Worm (Caenorhabditis elegans) whole organism, L3 larva: ENCODE results near the gene C47E12.10.

ENCODE experiments used
- ceh-82 ChIP-seq: fragments of 150-350 bp; optimal IDR thresholded peaks from 2 replicates; lab custom pipeline; 2014; ENCODE audit warnings: missing biosample characterization, missing genetic modification characterization
- ceh-9 ChIP-seq: sonication (generic microtip); optimal IDR thresholded peaks from 2 replicates; lab custom pipeline; 2018; ENCODE audit warnings: missing biosample characterization, missing genetic modification characterization
- egl-27 ChIP-seq: sonication (generic microtip); optimal IDR thresholded peaks from 4 replicates; lab custom pipeline; 2017; ENCODE audit warnings: missing biosample characterization, missing genetic modification reagents, missing genetic modification characterization
- elt-1 ChIP-seq: fragments of 150-350 bp; optimal IDR thresholded peaks from 2 replicates; lab custom pipeline; 2014; ENCODE audit warnings: missing biosample characterization, missing genetic modification characterization
- lin-15B ChIP-seq: fragments of 150-350 bp; optimal IDR thresholded peaks from 2 replicates; lab custom pipeline; 2014; ENCODE audit warnings: missing biosample characterization, missing genetic modification characterization
- lin-39 ChIP-seq: fragments of 150-350 bp; optimal IDR thresholded peaks from 2 replicates; lab custom pipeline; 2018; ENCODE audit warnings: missing biosample characterization, missing genetic modification reagents, missing genetic modification characterization
- mdl-1 ChIP-seq: fragments of 150-350 bp; optimal IDR thresholded peaks from 2 replicates; lab custom pipeline; 2014; ENCODE audit warnings: missing biosample characterization, missing genetic modification characterization
- nhr-237 ChIP-seq: fragments of 150-350 bp; optimal IDR thresholded peaks from 2 replicates; lab custom pipeline; 2014; ENCODE audit warnings: missing biosample characterization, missing genetic modification characterization
- pha-4 ChIP-seq: fragments of 150-350 bp; optimal IDR thresholded peaks from 2 replicates; lab custom pipeline; 2014; ENCODE audit warnings: missing biosample characterization, missing genetic modification reagents, missing genetic modification characterization
- skn-1 ChIP-seq: fragments of 150-350 bp; optimal IDR thresholded peaks from 2 replicates; lab custom pipeline; 2014; ENCODE audit warnings: missing biosample characterization, missing genetic modification characterization
- ztf-11 ChIP-seq: fragments of 150-350 bp; optimal IDR thresholded peaks from 2 replicates; lab custom pipeline; 2014; ENCODE audit warnings: missing biosample characterization, missing genetic modification characterization

DNA sequence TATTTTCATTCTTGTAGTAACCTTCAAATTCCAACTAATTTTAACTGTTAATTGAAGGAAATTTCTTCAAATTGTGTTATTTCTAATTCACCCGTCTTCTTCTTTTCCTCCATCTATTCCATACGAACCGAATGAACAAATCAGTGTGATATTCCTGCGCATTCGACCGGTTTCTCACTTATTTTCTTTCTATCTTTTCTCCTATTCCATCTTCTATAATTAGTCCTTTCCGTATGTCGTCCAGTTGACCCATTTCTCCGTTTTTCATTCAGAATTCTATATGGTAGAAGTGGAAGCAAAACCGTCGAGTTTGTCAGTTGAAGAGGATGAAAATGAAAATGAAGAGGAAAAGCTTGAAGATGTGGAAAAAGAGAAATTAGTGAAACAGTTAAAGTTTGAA, 36.9 kb downstream of the C47E12.10 start, which contains the start of gene magu-4:
- TF ChIP-seq lin-39 = no peak
- no peak for TF ChIP-seq egl-27 (tag; lab: Kevin White, UChicago)
- no peak for TF ChIP-seq ztf-11 (tag; lab: Kevin White, UChicago)
- TF ChIP-seq lin-15B (tag; lab: Kevin White, UChicago) = no peak
- TF ChIP-seq mdl-1 (tag; lab: Kevin White, UChicago) = no peak
- TF ChIP-seq elt-1 (tag; lab: Kevin White, UChicago) = no peak
- no peak for TF ChIP-seq nhr-237 (tag; lab: Kevin White, UChicago)
- no peak for TF ChIP-seq pha-4
- no peak for TF ChIP-seq ceh-9
- no peak for TF ChIP-seq skn-1
- no peak for TF ChIP-seq ceh-82 (tag; lab: Kevin White, UChicago)
